Fruit fly (Drosophila melanogaster) S2 (cell line): ENCODE results near the gene CG3040.

Experiments
- CG8478 ChIP-seq: fragments of >200 bp; optimal IDR thresholded peaks from 2 replicates; lab custom pipeline; 2018
- CTCF ChIP-seq, 2 experiments: fragments of >200 bp; optimal IDR thresholded peaks; 2 replicates each; lab custom pipeline; 2018

DNA sequence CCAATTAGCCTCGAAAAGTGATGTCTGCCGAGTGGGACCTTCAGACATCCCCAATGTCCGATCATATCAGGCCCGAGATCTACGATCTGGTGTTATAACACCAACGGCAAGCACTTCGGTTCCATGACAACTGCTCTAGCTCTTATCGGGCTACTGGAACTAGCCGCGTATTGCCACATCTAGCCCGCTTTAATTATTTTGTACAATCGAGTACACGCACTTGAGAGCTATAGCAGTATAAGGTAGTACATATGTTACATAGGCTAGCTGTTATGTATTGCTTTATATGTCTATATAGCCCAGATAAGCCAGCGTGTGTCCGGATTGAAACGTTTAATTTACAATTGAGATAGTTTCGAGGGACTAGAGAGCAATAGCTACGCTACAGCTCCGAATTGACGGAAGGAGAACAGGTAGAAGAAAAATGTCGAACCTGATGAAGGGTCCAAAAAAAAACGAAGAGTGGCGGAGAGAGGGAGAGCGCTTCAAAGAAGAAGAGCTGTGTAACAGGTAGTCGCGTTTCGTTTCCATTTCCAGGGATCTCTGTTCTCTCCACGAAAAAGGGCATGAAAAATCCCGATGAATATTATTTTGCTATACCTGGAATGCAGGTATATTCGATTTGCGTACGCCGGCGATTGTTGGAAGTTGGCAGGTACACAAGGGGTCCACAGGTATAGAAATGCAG is 23.9 kb upstream of the CG3040 start:
- TF ChIP-seq CG8478 (lab: Kevin White, UChicago): no peak
- TF ChIP-seq CTCF (optimal IDR thresholded peaks at IDR 0.05; lab: Kevin White, UChicago): no peak
